Fruit fly (Drosophila melanogaster): Measurements from ENCODE around the gene Taf10.

Gene Taf10

DNA sequence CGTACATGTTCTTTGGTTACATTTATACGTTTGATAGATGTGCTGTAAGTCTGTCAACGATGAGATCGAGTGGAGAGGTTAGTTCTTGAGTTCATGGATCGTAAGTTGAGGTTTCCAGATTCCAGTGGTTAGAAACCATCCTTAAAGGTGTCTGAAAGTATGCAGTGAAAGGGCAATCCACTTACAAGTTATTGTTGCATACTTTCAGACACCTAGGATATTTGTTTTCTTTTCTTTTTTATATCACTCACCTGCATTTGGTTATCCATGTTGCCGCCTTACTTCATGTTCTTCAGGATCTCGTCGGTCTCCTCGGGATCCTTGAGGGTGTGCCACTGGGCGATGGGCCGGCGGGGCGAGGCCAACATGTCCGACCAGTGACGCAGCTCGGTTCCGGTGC is 15.1 kb downstream of the Taf10 start:
- no peak for TF ChIP-seq ovo (GFP tag; optimal IDR thresholded peaks at IDR 0.05)
- TF ChIP-seq CG33017 (tag; optimal IDR thresholded peaks at IDR 0.05), result no peak
- no peak for TF ChIP-seq kay (GFP tag; ENCODE audit: borderline replicate concordance)
- TF ChIP-seq Crg-1 (GFP tag; optimal IDR thresholded peaks at IDR 0.05), result no peak
- no peak for TF ChIP-seq CG11617 (GFP tag; optimal IDR thresholded peaks at IDR 0.05)

DNA sequence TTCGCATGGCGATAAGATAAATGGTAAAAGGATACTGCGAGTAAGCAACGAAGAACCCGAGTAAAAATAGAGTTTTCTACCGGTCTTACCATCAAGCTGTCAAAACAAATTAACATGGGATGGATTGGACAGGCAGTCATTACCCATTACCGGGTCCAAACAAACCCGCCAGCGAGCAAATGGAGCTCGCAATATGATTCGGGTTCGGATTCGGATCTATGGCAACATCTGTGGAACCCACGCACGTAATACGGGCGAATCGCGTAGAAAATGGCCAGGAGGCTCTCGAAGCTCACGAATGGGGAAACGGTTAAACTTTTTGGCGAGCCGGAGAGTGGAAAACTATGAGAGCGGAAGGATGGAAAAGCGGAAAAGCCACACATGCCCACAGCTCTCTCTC is 29.5 kb downstream of the Taf10 start:
- TF ChIP-seq CG11617 (GFP tag; optimal IDR thresholded peaks at IDR 0.05), result no peak

DNA sequence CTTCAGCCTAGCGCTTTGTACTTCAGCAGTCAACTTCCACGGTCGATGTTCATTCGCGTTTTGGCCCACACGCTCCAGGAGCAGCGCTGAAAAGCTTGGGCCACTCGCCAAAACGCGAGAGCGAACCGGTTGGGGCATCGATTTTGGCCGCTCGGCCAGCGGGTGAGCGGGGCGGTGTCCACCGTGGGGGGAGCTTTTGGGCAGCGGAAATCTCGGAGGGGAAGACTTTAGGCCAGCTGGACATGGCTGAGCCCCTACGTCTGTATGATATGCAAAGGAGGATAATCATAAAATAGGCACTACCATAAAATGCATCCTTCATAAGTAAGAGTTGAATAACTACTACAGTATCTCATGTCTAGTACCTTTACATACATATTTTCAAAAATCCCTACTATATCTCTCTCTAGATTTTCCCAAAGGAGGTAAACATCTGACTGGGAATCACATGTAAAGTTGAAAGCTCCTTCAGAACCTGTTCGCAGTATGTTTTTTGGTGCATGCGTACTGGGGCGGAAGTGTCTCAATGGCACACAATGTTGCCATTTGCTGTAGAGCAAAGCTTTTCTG is 32.3 kb downstream of the Taf10 start, which contains the start of gene Syt1:
Syt1 (minus strand) TSS at position 71 of the 570 bp plus-strand sequence.
- peak; percentile 91 for TF ChIP-seq pad (GFP tag; optimal IDR thresholded peaks at IDR 0.05)
- no peak for TF ChIP-seq ovo (GFP tag; optimal IDR thresholded peaks at IDR 0.05)
- TF ChIP-seq tj (GFP tag; optimal IDR thresholded peaks at IDR 0.05), result no peak
- TF ChIP-seq CG7101 (tag; optimal IDR thresholded peaks at IDR 0.05), result no peak
- TF ChIP-seq kay (GFP tag; ENCODE audit: borderline replicate concordance), result no peak
- no peak for TF ChIP-seq cnc (optimal IDR thresholded peaks at IDR 0.05)
- TF ChIP-seq Mnt (GFP tag; optimal IDR thresholded peaks at IDR 0.05), result no peak

DNA sequence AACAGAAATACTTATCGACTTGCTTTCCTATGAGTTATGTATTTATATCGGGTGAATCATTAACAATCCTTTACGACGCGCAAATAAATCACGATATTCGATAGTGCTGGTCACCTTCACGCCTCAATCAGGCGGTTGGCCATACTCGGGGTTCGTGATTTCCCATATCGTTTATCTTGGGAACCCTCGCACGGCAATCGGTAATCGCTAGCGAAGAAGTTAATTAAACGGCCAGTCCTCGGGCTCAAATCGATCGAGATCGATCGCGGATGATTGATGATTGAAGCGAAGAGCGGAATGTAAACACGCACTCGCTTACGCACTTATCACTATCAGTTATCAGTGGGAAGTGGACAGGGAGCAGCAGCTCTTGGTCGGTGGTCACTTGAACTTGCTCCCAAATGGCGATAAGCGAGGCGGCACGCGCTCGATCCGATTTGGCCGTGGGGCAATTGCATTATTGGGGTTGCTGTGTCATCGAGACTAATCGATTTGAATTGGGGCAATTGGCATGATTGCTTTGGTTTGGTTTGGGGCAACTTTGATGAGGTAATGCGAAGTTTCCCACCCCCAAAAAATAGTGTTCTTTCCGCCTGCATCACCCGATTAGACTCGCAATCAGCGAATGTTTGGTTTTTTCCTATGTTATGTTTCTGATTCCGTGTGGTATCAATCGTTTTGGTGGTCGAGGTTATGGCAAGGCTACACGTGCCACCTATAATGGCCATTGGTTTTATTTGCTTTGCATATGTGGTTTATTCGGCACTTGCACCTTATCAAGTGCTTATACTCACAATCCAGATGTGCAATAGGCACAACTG is 33.5 kb downstream of the Taf10 start:
- no peak for TF ChIP-seq Crg-1 (GFP tag; optimal IDR thresholded peaks at IDR 0.05)
- no peak for TF ChIP-seq CG7045 (GFP tag; optimal IDR thresholded peaks at IDR 0.05)
- no peak for TF ChIP-seq CG12768 (GFP tag; optimal IDR thresholded peaks at IDR 0.05)

DNA sequence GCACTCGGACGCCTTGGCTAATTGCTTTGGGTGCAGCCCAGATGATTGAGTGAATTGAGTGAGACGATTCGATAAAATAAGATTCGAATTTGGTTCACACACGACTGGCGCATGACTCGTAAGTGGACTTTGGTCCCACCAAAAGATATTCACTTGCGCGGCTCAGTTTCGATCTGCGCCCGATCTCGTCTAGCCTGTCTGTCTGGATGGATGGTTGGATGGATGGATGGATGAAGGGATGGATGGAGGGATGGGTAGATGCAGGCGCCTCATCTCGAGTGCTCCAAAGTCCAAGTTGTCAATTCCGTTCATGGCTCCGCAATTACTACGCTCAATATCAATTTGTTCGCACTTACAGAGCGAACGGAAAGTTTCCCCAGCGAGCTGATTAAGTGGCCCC is 34.8 kb downstream of the Taf10 start:
- TF ChIP-seq Crg-1 (GFP tag; optimal IDR thresholded peaks at IDR 0.05) (no peak), CG7101 (tag; optimal IDR thresholded peaks at IDR 0.05) (no peak), ovo (GFP tag; optimal IDR thresholded peaks at IDR 0.05) (no peak), CG14711 (tag; optimal IDR thresholded peaks at IDR 0.05) (no peak)

DNA sequence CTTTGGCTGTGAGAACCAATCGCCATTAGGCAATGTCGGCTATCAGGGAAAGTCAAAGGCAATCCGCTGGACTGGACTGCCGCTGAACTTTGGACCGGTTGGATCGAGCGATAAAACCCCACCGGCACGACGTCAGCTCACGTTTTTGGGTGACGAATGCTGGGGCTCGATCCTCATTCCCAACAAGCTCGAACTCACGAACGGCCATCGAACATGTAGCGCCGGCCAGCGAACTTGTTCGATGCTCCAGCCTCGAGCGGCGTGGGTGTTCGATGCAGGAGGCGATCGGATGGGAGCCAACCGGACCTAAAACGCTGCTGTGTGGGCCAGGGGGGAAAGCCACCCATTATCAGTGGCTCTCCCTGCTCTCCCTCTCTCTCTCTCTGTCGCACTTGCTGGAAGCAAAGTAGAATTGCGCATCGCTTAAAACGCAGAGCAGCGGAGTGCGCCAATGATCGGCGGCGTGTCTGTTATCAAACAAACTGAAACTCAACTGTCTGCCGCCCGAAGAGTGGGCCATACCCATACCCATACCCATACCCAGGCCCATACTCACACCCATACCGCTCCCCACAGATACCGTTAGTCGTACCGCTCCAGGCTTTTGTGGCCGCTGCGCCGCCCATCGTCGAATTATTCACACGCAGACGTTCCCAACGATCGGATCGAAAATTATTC is 37.1 kb downstream of the Taf10 start, which contains the start of gene daw:
daw (plus strand) TSS at position 628 of the 678 bp plus-strand sequence.
- TF ChIP-seq toe (GFP tag; optimal IDR thresholded peaks at IDR 0.05) (no peak), Mnt (GFP tag; optimal IDR thresholded peaks at IDR 0.05) (peak; percentile 18), CG12768 (GFP tag; optimal IDR thresholded peaks at IDR 0.05) (peak; percentile 42), cic (GFP tag; optimal IDR thresholded peaks at IDR 0.05) (peak; percentile 7), CG7101 (tag; optimal IDR thresholded peaks at IDR 0.05) (no peak), kay (GFP tag; ENCODE audit: borderline replicate concordance) (peak; percentile 36), CG5204 (GFP tag; optimal IDR thresholded peaks at IDR 0.05) (no peak)

DNA sequence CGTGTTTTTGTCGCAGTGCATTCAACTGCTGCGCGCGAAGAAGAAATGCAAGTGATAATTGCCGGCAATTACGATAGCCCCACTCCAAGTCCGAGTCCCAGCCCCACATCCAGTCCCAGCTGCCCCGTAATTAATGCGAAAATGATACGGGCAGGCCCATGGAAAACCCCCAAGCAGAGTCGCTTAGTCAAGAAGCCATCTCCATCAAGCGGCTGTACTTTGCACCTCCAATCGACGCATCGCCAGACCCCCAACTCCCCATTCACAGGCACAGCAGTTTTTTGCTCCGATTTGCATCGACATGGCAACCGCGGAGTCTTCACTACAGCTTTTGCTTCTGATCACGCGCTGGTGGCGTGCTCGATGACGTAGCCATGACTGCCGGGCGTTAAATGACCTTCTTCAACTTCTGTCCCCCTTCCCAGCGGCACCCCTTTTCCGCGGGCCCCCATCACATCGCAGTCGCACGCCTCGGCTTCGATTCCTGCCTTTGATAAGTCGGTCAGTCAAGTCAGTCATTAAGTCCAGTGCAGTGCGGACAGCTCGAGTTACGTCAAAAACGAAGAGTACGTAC is 38.6 kb downstream of the Taf10 start:
- no peak for TF ChIP-seq Hr96 (GFP tag; optimal IDR thresholded peaks at IDR 0.05)
- TF ChIP-seq CG33017 (tag; optimal IDR thresholded peaks at IDR 0.05), result no peak
- TF ChIP-seq kay (GFP tag; ENCODE audit: borderline replicate concordance), result no peak
- no peak for TF ChIP-seq pad (GFP tag; optimal IDR thresholded peaks at IDR 0.05)
- TF ChIP-seq CG7101 (tag; optimal IDR thresholded peaks at IDR 0.05), result no peak
- TF ChIP-seq CG12768 (GFP tag; optimal IDR thresholded peaks at IDR 0.05), result no peak
- no peak for TF ChIP-seq CG1620 (GFP tag; optimal IDR thresholded peaks at IDR 0.05)
- TF ChIP-seq cnc (optimal IDR thresholded peaks at IDR 0.05), result no peak
- TF ChIP-seq CG7045 (GFP tag; optimal IDR thresholded peaks at IDR 0.05), result no peak
- TF ChIP-seq Clk (GFP tag; optimal IDR thresholded peaks at IDR 0.05), result no peak
- TF ChIP-seq ovo (GFP tag; optimal IDR thresholded peaks at IDR 0.05), result no peak
- TF ChIP-seq Mnt (GFP tag; optimal IDR thresholded peaks at IDR 0.05), result no peak
- TF ChIP-seq CG5204 (GFP tag; optimal IDR thresholded peaks at IDR 0.05), result no peak
- TF ChIP-seq toe (GFP tag; optimal IDR thresholded peaks at IDR 0.05), result no peak
- no peak for TF ChIP-seq tj (GFP tag; optimal IDR thresholded peaks at IDR 0.05)
- TF ChIP-seq Crg-1 (GFP tag; optimal IDR thresholded peaks at IDR 0.05), result no peak
- TF ChIP-seq cic (GFP tag; optimal IDR thresholded peaks at IDR 0.05), result no peak
- no peak for TF ChIP-seq bab1 (GFP tag; optimal IDR thresholded peaks at IDR 0.05)

Data from whole organism, adult.